Fruit fly (Drosophila melanogaster): ENCODE results near the gene CG5466.
A peak's percentile ranks its signal among the peaks of the same experiment; 100 is the strongest.

The CG5466 gene

dm6 chr3R:20633984-20634446 lies 16.3 kb downstream of the CG5466 start (continued):
- TF ChIP-seq HmgD (GFP tag; optimal IDR thresholded peaks at IDR 0.05) (no peak), NFAT (GFP tag; IDR thresholded peaks at IDR 0.05) (peak; percentile 42; the same call in 1 of the 2 replicates), dati (GFP tag; IDR thresholded peaks at IDR 0.05) (0 out of 2 replicates have a peak, but pooled peaks have one; percentile 41), dmrt99B (tag; optimal IDR thresholded peaks at IDR 0.05) (no peak), stc (GFP tag; IDR thresholded peaks at IDR 0.05) (peak; percentile 54), Bdp1 (GFP tag; optimal IDR thresholded peaks at IDR 0.05) (peak; percentile 11), ken (GFP tag; IDR thresholded peaks at IDR 0.05) (peak; percentile 69; the same call in 2 of the 3 replicates), da (GFP tag; optimal IDR thresholded peaks at IDR 0.05) (no peak), Ssrp (tag; optimal IDR thresholded peaks at IDR 0.05) (peak; percentile 57), Sox102F (GFP tag; optimal IDR thresholded peaks at IDR 0.05) (no peak), tgo (GFP tag; IDR thresholded peaks at IDR 0.05) (peak; percentile 66), pan (optimal IDR thresholded peaks at IDR 0.05) (no peak), pan (GFP tag; optimal IDR thresholded peaks at IDR 0.05 in 1 of 2, IDR thresholded peaks at IDR 0.05 in 1 of 2) (peak in 1 of 2 experiments; percentile 19), Awh (GFP tag; IDR thresholded peaks at IDR 0.05) (0 out of 2 replicates have a peak, but pooled peaks have one; percentile 39), TFAM (GFP tag; optimal IDR thresholded peaks at IDR 0.05) (no peak), CG3163 (GFP tag; optimal IDR thresholded peaks at IDR 0.05) (peak; percentile 21), phol (tag; optimal IDR thresholded peaks at IDR 0.05) (no peak), Dp (GFP tag; optimal IDR thresholded peaks at IDR 0.05) (no peak), nmo (GFP tag; optimal IDR thresholded peaks at IDR 0.05) (no peak), luna (GFP tag; optimal IDR thresholded peaks at IDR 0.05) (peak; percentile 6), CG10959 (GFP tag; IDR thresholded peaks at IDR 0.05) (no peak), hkb (optimal IDR thresholded peaks at IDR 0.05) (no peak), hkb (GFP tag; IDR thresholded peaks at IDR 0.05) (peak; percentile 74), CG11504 (tag; optimal IDR thresholded peaks at IDR 0.05) (no peak), CG3838 (GFP tag; optimal IDR thresholded peaks at IDR 0.05) (no peak), gro (GFP tag; optimal IDR thresholded peaks at IDR 0.05) (peak; percentile 55), CG6791 (GFP tag; IDR thresholded peaks at IDR 0.05; ENCODE audit: partially characterized antibody) (no peak), nau (GFP tag; optimal IDR thresholded peaks at IDR 0.05) (no peak), CG10431 (GFP tag; optimal IDR thresholded peaks at IDR 0.05) (no peak), CG7839 (tag; optimal IDR thresholded peaks at IDR 0.05) (no peak), Lpt (GFP tag; optimal IDR thresholded peaks at IDR 0.05) (no peak), CG2120 (GFP tag; optimal IDR thresholded peaks at IDR 0.05) (peak; percentile 85), Dbx (GFP tag; IDR thresholded peaks at IDR 0.05) (0 out of 3 replicates have a peak, but pooled peaks have one; percentile 29), Eip74EF (GFP tag; optimal IDR thresholded peaks at IDR 0.05) (no peak), pho (GFP tag; optimal IDR thresholded peaks at IDR 0.05) (peak; percentile 63), unpg (GFP tag; optimal IDR thresholded peaks at IDR 0.05) (no peak), CG11696 (GFP tag; IDR thresholded peaks at IDR 0.05) (no peak), dmrt11E (tag; optimal IDR thresholded peaks at IDR 0.05) (peak; percentile 63), cwo (GFP tag; optimal IDR thresholded peaks at IDR 0.05) (no peak), CG31224 (GFP tag; IDR thresholded peaks at IDR 0.05) (peak; percentile 47; the same call in 1 of the 2 replicates), Poxn (GFP tag; IDR thresholded peaks at IDR 0.05) (no peak), NC2α (GFP tag; optimal IDR thresholded peaks at IDR 0.05) (peak; percentile 50), Stat92E (GFP tag; optimal IDR thresholded peaks at IDR 0.05) (peak in 1 of 3 experiments; percentile 10), CG16813 (GFP tag; IDR thresholded peaks at IDR 0.05; ENCODE audit: partially characterized antibody) (no peak), grn (GFP tag; optimal IDR thresholded peaks at IDR 0.05) (no peak), MBD-R2 (GFP tag; IDR thresholded peaks at IDR 0.05) (peak; percentile 55; the same call in 1 of the 2 replicates), CG8944 (GFP tag; optimal IDR thresholded peaks at IDR 0.05) (peak; percentile 78), Fer2 (tag; optimal IDR thresholded peaks at IDR 0.05) (no peak), CG8765 (GFP tag; IDR thresholded peaks at IDR 0.05) (no peak), lab (GFP tag; optimal IDR thresholded peaks at IDR 0.05) (no peak), Tbp (GFP tag; optimal IDR thresholded peaks at IDR 0.05) (no peak)
